Worm (Caenorhabditis elegans) whole organism, early embryonic: ENCODE results near the gene C16A3.5.

Experiments used
- F13C5.2 ChIP-seq: sonication (generic microtip); optimal IDR thresholded peaks from 2 replicates; lab custom pipeline; 2017; ENCODE audit warnings: mild to moderate bottlenecking, missing genetic modification characterization, inconsistent platforms, missing compliant biosample characterization
- aly-1 ChIP-seq: sonication (generic microtip); optimal IDR thresholded peaks from 2 replicates; lab custom pipeline; 2016; ENCODE audit warnings: missing genetic modification characterization, missing compliant biosample characterization
- ama-1 ChIP-seq: fragments of 150-350 bp; optimal IDR thresholded peaks from 2 replicates; lab custom pipeline; 2014
- ceh-36 ChIP-seq: sonication (generic microtip); optimal IDR thresholded peaks from 2 replicates; lab custom pipeline; 2016; ENCODE audit warnings: missing genetic modification characterization, inconsistent platforms, missing compliant biosample characterization
- flt-1 ChIP-seq: fragments of 200-800 bp; sonication (Bioruptor generic); IDR thresholded peaks from 2 replicates; pipeline ENCODE4 v1.3.6; 2022; ENCODE audit warnings: missing genetic modification characterization, missing compliant biosample characterization
- hmg-4 ChIP-seq: fragments of 200-800 bp; sonication (Bioruptor generic); optimal IDR thresholded peaks from 2 replicates; lab custom pipeline; 2018; ENCODE audit warnings: mild to moderate bottlenecking, missing genetic modification characterization, missing compliant biosample characterization
- hnd-1 ChIP-seq: sonication (generic microtip); optimal IDR thresholded peaks from 2 replicates; lab custom pipeline; 2016; ENCODE audit warnings: missing genetic modification characterization, missing compliant biosample characterization
- pes-1 ChIP-seq: fragments of 200-800 bp; sonication (Bioruptor generic); IDR thresholded peaks from 2 replicates; pipeline ENCODE4 v1.3.6; 2022; ENCODE audit warnings: missing genetic modification reagents, missing genetic modification characterization, missing compliant biosample characterization
- scrt-1 ChIP-seq: fragments of 200-800 bp; sonication (Bioruptor generic); IDR thresholded peaks from 2 replicates; pipeline ENCODE4 v1.3.6; 2022; ENCODE audit warnings: missing genetic modification characterization, missing compliant biosample characterization
- sea-1 ChIP-seq: fragments of 200-800 bp; sonication (Bioruptor generic); conservative IDR thresholded peaks from 2 replicates; pipeline ENCODE4 v1.3.6; 2022; ENCODE audit warnings: missing genetic modification characterization, missing compliant biosample characterization
- tbx-11 ChIP-seq: fragments of 200-800 bp; sonication (Bioruptor generic); IDR thresholded peaks from 2 replicates; pipeline ENCODE4 v1.3.6; 2022; ENCODE audit warnings: missing genetic modification characterization, missing compliant biosample characterization
- tbx-37 ChIP-seq: fragments of 200-800 bp; sonication (Bioruptor generic); conservative IDR thresholded peaks from 2 replicates; pipeline ENCODE4 v1.3.6; 2022; ENCODE audit warnings: missing genetic modification reagents, missing genetic modification characterization, missing compliant biosample characterization
- tra-4 ChIP-seq: sonication (generic microtip); optimal IDR thresholded peaks from 2 replicates; lab custom pipeline; 2017; ENCODE audit warnings: missing genetic modification characterization, missing compliant biosample characterization

ce11 chrIII:6399424-6399823 lies 18.9 kb downstream of the C16A3.5 start:
- TF ChIP-seq ama-1 (lab: Kevin White, UChicago) (no peak), scrt-1 (GFP tag; lab: Robert Waterston, UW) (no peak), pes-1 (GFP tag; lab: Robert Waterston, UW) (no peak), tbx-37 (GFP tag; lab: Robert Waterston, UW) (no peak), ceh-36 (tag; lab: Kevin White, UChicago) (no peak), hmg-4 (no peak), flt-1 (GFP tag; lab: Robert Waterston, UW) (no peak), sea-1 (GFP tag; lab: Robert Waterston, UW) (no peak), F13C5.2 (tag; lab: Kevin White, UChicago) (no peak), tra-4 (tag; lab: Kevin White, UChicago) (no peak), hnd-1 (no peak), aly-1 (tag; lab: Kevin White, UChicago) (no peak), tbx-11 (GFP tag; lab: Robert Waterston, UW) (no peak)
